Fruit fly (Drosophila melanogaster) whole organism, embryonic: ENCODE data around the gene CG5196.

Source experiments
- Antp ChIP-seq: fragments of 200-800 bp; sonication (Bioruptor generic); optimal IDR thresholded peaks from 3 replicates; lab custom pipeline; 2016; ENCODE audit warnings: missing biosample characterization, missing genetic modification characterization
- C15 ChIP-seq: fragments of 200-800 bp; sonication (Bioruptor generic); IDR thresholded peaks from 3 replicates; pipeline ENCODE4 v1.3.6; 2022; ENCODE audit warnings: missing biosample characterization, missing genetic modification characterization
- CG10209 ChIP-seq: fragments of 200-800 bp; sonication (Bioruptor generic); optimal IDR thresholded peaks from 3 replicates; lab custom pipeline; 2017; ENCODE audit warnings: missing biosample characterization, mild to moderate bottlenecking, missing genetic modification characterization, missing genetic modification reagents
- CG1024 ChIP-seq: fragments of 200-800 bp; sonication (Bioruptor generic); IDR thresholded peaks from 2 replicates; pipeline ENCODE4 v1.3.6; 2022; ENCODE audit warnings: missing biosample characterization, missing genetic modification characterization
- CG10462 ChIP-seq: fragments of 200-800 bp; sonication (Bioruptor generic); optimal IDR thresholded peaks from 2 replicates; lab custom pipeline; 2016; ENCODE audit warnings: missing biosample characterization, missing genetic modification characterization
- CG10565 ChIP-seq: fragments of 200-800 bp; sonication (Bioruptor generic); optimal IDR thresholded peaks from 3 replicates; lab custom pipeline; 2016; ENCODE audit warnings: missing biosample characterization, mild to moderate bottlenecking, missing genetic modification characterization
- CG11093 ChIP-seq: fragments of 200-800 bp; sonication (Bioruptor generic); IDR thresholded peaks from 3 replicates; pipeline ENCODE4 v1.3.6; 2022; ENCODE audit warnings: missing biosample characterization, missing genetic modification characterization
- CG12236 ChIP-seq: fragments of 200-800 bp; sonication (Bioruptor generic); optimal IDR thresholded peaks from 2 replicates; lab custom pipeline; 2016; ENCODE audit warnings: missing biosample characterization, missing genetic modification characterization
- CG15696 ChIP-seq: fragments of 200-800 bp; sonication (Bioruptor generic); optimal IDR thresholded peaks from 2 replicates; lab custom pipeline; 2019; ENCODE audit warnings: missing biosample characterization, mild to moderate bottlenecking, missing genetic modification characterization, moderate library complexity
- CG17385 ChIP-seq: fragments of 200-800 bp; sonication (Bioruptor generic); optimal IDR thresholded peaks from 3 replicates; lab custom pipeline; 2018; ENCODE audit warnings: missing biosample characterization, mild to moderate bottlenecking, missing genetic modification characterization
- CG1792 ChIP-seq: fragments of 200-800 bp; sonication (Bioruptor generic); optimal IDR thresholded peaks from 2 replicates; lab custom pipeline; 2016; ENCODE audit warnings: missing biosample characterization, missing genetic modification characterization
- CG1832 ChIP-seq: fragments of 200-800 bp; sonication (Bioruptor generic); optimal IDR thresholded peaks from 2 replicates; lab custom pipeline; 2017; ENCODE audit warnings: missing biosample characterization, mild to moderate bottlenecking, missing genetic modification characterization, inconsistent platforms
- CG18599 ChIP-seq: fragments of 200-800 bp; sonication (Bioruptor generic); optimal IDR thresholded peaks from 3 replicates; lab custom pipeline; 2017; ENCODE audit warnings: missing biosample characterization, missing genetic modification characterization, mild to moderate bottlenecking, moderate library complexity, missing genetic modification reagents
- CG2875 ChIP-seq: fragments of 200-800 bp; sonication (Bioruptor generic); optimal IDR thresholded peaks from 2 replicates; lab custom pipeline; 2017; ENCODE audit warnings: missing biosample characterization, mild to moderate bottlenecking, missing genetic modification characterization, missing genetic modification reagents
- CG30403 ChIP-seq: fragments of 200-800 bp; sonication (Bioruptor generic); optimal IDR thresholded peaks from 3 replicates; lab custom pipeline; 2016; ENCODE audit warnings: missing biosample characterization, missing genetic modification characterization
- CG32532 ChIP-seq: fragments of 200-800 bp; sonication (Bioruptor generic); IDR thresholded peaks from 2 replicates; pipeline ENCODE4 v1.3.6; 2022; ENCODE audit warnings: missing biosample characterization, missing genetic modification characterization
- CG4282 ChIP-seq: fragments of 200-800 bp; sonication (Bioruptor generic); optimal IDR thresholded peaks from 2 replicates; lab custom pipeline; 2016; ENCODE audit warnings: missing biosample characterization, missing genetic modification characterization
- CG4424 ChIP-seq: fragments of 200-800 bp; sonication (Bioruptor generic); optimal IDR thresholded peaks from 3 replicates; lab custom pipeline; 2016; ENCODE audit warnings: missing biosample characterization, missing genetic modification characterization
- CG4854 ChIP-seq: fragments of 200-800 bp; sonication (Bioruptor generic); optimal IDR thresholded peaks from 2 replicates; lab custom pipeline; 2016; ENCODE audit warnings: missing biosample characterization, missing genetic modification characterization, inconsistent platforms
- CG7271 ChIP-seq: fragments of 200-800 bp; sonication (Bioruptor generic); optimal IDR thresholded peaks from 2 replicates; lab custom pipeline; 2018; ENCODE audit warnings: missing biosample characterization, mild to moderate bottlenecking, missing genetic modification characterization, moderate library complexity
- CG7745 ChIP-seq: fragments of 200-800 bp; sonication (Bioruptor generic); optimal IDR thresholded peaks from 2 replicates; lab custom pipeline; 2018; ENCODE audit warnings: missing biosample characterization, mild to moderate bottlenecking, missing genetic modification characterization, moderate library complexity
- CG8089 ChIP-seq: fragments of 200-800 bp; sonication (Bioruptor generic); optimal IDR thresholded peaks from 3 replicates; lab custom pipeline; 2016; ENCODE audit warnings: missing biosample characterization, missing genetic modification characterization
- CG9797 ChIP-seq: fragments of 200-800 bp; sonication (Bioruptor generic); optimal IDR thresholded peaks from 3 replicates; lab custom pipeline; 2018; ENCODE audit warnings: missing biosample characterization, mild to moderate bottlenecking, missing genetic modification characterization
- CoRest ChIP-seq: fragments of 200-800 bp; sonication (Bioruptor generic); optimal IDR thresholded peaks from 3 replicates; lab custom pipeline; 2018; ENCODE audit warnings: missing biosample characterization, mild to moderate bottlenecking, missing genetic modification characterization, moderate library complexity
- Dip3 ChIP-seq: fragments of 200-800 bp; sonication (Bioruptor generic); optimal IDR thresholded peaks from 3 replicates; lab custom pipeline; 2016; ENCODE audit warnings: missing biosample characterization, missing genetic modification characterization
- Elba2 ChIP-seq: fragments of 200-800 bp; sonication (Bioruptor generic); optimal IDR thresholded peaks from 3 replicates; lab custom pipeline; 2016; ENCODE audit warnings: missing biosample characterization, missing genetic modification characterization
- Hr39 ChIP-seq: fragments of >200 bp; optimal IDR thresholded peaks from 2 replicates; lab custom pipeline; 2017
- Mrtf ChIP-seq: fragments of 200-800 bp; sonication (Bioruptor generic); IDR thresholded peaks from 3 replicates; pipeline ENCODE4 v1.3.6; 2022; ENCODE audit warnings: missing biosample characterization, missing genetic modification characterization
- Oli ChIP-seq: fragments of 200-800 bp; sonication (Bioruptor generic); optimal IDR thresholded peaks from 2 replicates; lab custom pipeline; 2018; ENCODE audit warnings: missing biosample characterization, mild to moderate bottlenecking, missing genetic modification characterization, moderate library complexity
- Side ChIP-seq: fragments of 200-800 bp; sonication (Bioruptor generic); optimal IDR thresholded peaks from 2 replicates; lab custom pipeline; 2016; ENCODE audit warnings: missing biosample characterization, missing genetic modification characterization
- ase ChIP-seq: fragments of 200-800 bp; sonication (Bioruptor generic); IDR thresholded peaks from 3 replicates; pipeline ENCODE4 v1.3.6; 2022; ENCODE audit warnings: missing biosample characterization, missing genetic modification characterization
- dmrt11E ChIP-seq: fragments of 200-800 bp; sonication (Bioruptor generic); optimal IDR thresholded peaks from 3 replicates; lab custom pipeline; 2018; ENCODE audit warnings: missing biosample characterization, mild to moderate bottlenecking, missing genetic modification characterization, moderate library complexity
- gem ChIP-seq: fragments of 200-800 bp; sonication (Bioruptor generic); optimal IDR thresholded peaks from 2 replicates; lab custom pipeline; 2019; ENCODE audit warnings: missing biosample characterization, mild to moderate bottlenecking, missing genetic modification characterization, moderate library complexity
- hb ChIP-seq: fragments of 200-800 bp; sonication (Bioruptor generic); IDR thresholded peaks from 3 replicates; pipeline ENCODE4 v1.3.6; 2022; ENCODE audit warnings: missing biosample characterization, missing genetic modification characterization; ENCODE audit not compliant: partially characterized antibody
- hbn ChIP-seq: fragments of 200-800 bp; sonication (Bioruptor generic); IDR thresholded peaks from 2 replicates; pipeline ENCODE4 v1.3.6; 2022; ENCODE audit warnings: missing biosample characterization, missing genetic modification characterization; ENCODE audit not compliant: partially characterized antibody
- hth ChIP-seq: fragments of >200 bp; optimal IDR thresholded peaks from 2 replicates; lab custom pipeline; 2017; ENCODE audit warnings: inconsistent platforms
- ind ChIP-seq: fragments of 200-800 bp; sonication (Bioruptor generic); optimal IDR thresholded peaks from 3 replicates; lab custom pipeline; 2016; ENCODE audit warnings: missing biosample characterization, missing genetic modification characterization
- insv ChIP-seq, 2 experiments: fragments of 200-800 bp; sonication (Bioruptor generic); optimal IDR thresholded peaks; 3 replicates each; lab custom pipeline; 2016 to 2018; ENCODE audit warnings: missing biosample characterization in 2 of 2, missing genetic modification characterization in 2 of 2
- ken ChIP-seq: fragments of 200-800 bp; sonication (Bioruptor generic); IDR thresholded peaks from 3 replicates; pipeline ENCODE4 v1.3.6; 2022; ENCODE audit warnings: missing biosample characterization, missing genetic modification characterization
- klu ChIP-seq: fragments of 200-800 bp; sonication (Bioruptor generic); IDR thresholded peaks from 2 replicates; pipeline ENCODE4 v1.3.6; 2022; ENCODE audit warnings: missing biosample characterization, missing genetic modification characterization
- nau ChIP-seq: fragments of 200-800 bp; sonication (Bioruptor generic); optimal IDR thresholded peaks from 3 replicates; lab custom pipeline; 2017; ENCODE audit warnings: missing biosample characterization, mild to moderate bottlenecking, missing genetic modification characterization, missing genetic modification reagents
- peb ChIP-seq: fragments of 200-800 bp; sonication (Bioruptor generic); IDR thresholded peaks from 2 replicates; pipeline ENCODE4 v1.3.6; 2022; ENCODE audit warnings: missing biosample characterization, missing genetic modification characterization
- prd ChIP-seq, 3 experiments: fragments of >200 bp in 2 of 3; fragments of 200-800 bp in 1 of 3; sonication (Bioruptor generic) in 1 of 3; optimal IDR thresholded peaks in 2 of 3; IDR thresholded peaks in 1 of 3; 2 replicates in 2 of 3; 3 replicates in 1 of 3; pipeline versions ENCODE4 v1.3.6 to Lab custom; 2017 to 2022; ENCODE audit warnings: missing biosample characterization in 1 of 3, missing genetic modification characterization in 1 of 3
- rib ChIP-seq: fragments of 200-800 bp; sonication (Bioruptor generic); IDR thresholded peaks from 2 replicates; pipeline ENCODE4 v1.3.6; 2022; ENCODE audit warnings: missing biosample characterization, missing genetic modification characterization
- sc ChIP-seq, 3 experiments: fragments of >200 bp in 2 of 3; fragments of 200-800 bp in 1 of 3; sonication (Bioruptor generic) in 1 of 3; optimal IDR thresholded peaks; 2 replicates in 2 of 3; 3 replicates in 1 of 3; lab custom pipeline; 2017; ENCODE audit warnings: mild to moderate bottlenecking in 1 of 3, missing biosample characterization in 1 of 3, missing genetic modification characterization in 1 of 3, missing genetic modification reagents in 1 of 3
- schlank ChIP-seq: fragments of 200-800 bp; sonication (Bioruptor generic); optimal IDR thresholded peaks from 2 replicates; lab custom pipeline; 2018; ENCODE audit warnings: missing biosample characterization, mild to moderate bottlenecking, missing genetic modification characterization
- seq ChIP-seq: fragments of 200-800 bp; sonication (Bioruptor generic); IDR thresholded peaks from 2 replicates; pipeline ENCODE4 v1.3.6; 2022; ENCODE audit warnings: missing biosample characterization, missing genetic modification characterization
- stwl ChIP-seq: fragments of 200-800 bp; sonication (Bioruptor generic); optimal IDR thresholded peaks from 3 replicates; lab custom pipeline; 2018; ENCODE audit warnings: missing biosample characterization, mild to moderate bottlenecking, missing genetic modification characterization, moderate library complexity
- toy ChIP-seq: fragments of 200-800 bp; sonication (Bioruptor generic); IDR thresholded peaks from 2 replicates; pipeline ENCODE4 v1.3.6; 2022; ENCODE audit warnings: missing biosample characterization, missing genetic modification characterization
- wek ChIP-seq: fragments of 200-800 bp; sonication (Bioruptor generic); optimal IDR thresholded peaks from 3 replicates; lab custom pipeline; 2018; ENCODE audit warnings: missing biosample characterization, mild to moderate bottlenecking, missing genetic modification characterization, moderate library complexity

The CG5196 gene

dm6 chr3R:12402935-12403334 is 5.2 kb upstream of the CG5196 start (continued):
- peak; percentile 36; the same call in 1 of the 2 replicates for TF ChIP-seq hbn
- peak; percentile 96 for TF ChIP-seq CG32532 (GFP tag; lab: Robert Waterston, UW)
- peak; percentile 92 for TF ChIP-seq CG7745 (tag; lab: Kevin White, UChicago)
- TF ChIP-seq toy (GFP tag; lab: Robert Waterston, UW) = peak; percentile 84
- peak; percentile 98 for TF ChIP-seq CG10565 (GFP tag; lab: Kevin White, UChicago)
- peak; percentile 97 for TF ChIP-seq CG1792 (GFP tag; lab: Kevin White, UChicago)
- no peak for TF ChIP-seq Hr39 (lab: Kevin White, UChicago)
- TF ChIP-seq rib (GFP tag; lab: Robert Waterston, UW) = peak; percentile 86
- TF ChIP-seq sc (optimal IDR thresholded peaks at IDR 0.05; lab: Kevin White, UChicago) = no peak
- peak; percentile 94 for TF ChIP-seq sc (GFP tag; optimal IDR thresholded peaks at IDR 0.05; lab: Kevin White, UChicago)
- peak; percentile 81 for TF ChIP-seq Elba2 (GFP tag; lab: Kevin White, UChicago)
- TF ChIP-seq C15 (GFP tag; lab: Robert Waterston, UW) = peak; percentile 87
- peak; percentile 99 for TF ChIP-seq dmrt11E (tag; lab: Kevin White, UChicago)
- peak; percentile 96 for TF ChIP-seq CG30403 (GFP tag; lab: Kevin White, UChicago)
- no peak for TF ChIP-seq prd (optimal IDR thresholded peaks at IDR 0.05; lab: Kevin White, UChicago)
- peak; percentile 97 for TF ChIP-seq prd (GFP tag; IDR thresholded peaks at IDR 0.05; lab: Robert Waterston, UW)
- TF ChIP-seq klu (GFP tag; lab: Robert Waterston, UW) = peak; percentile 86
- peak; percentile 98 for TF ChIP-seq ind
- peak; percentile 92 for TF ChIP-seq Side (GFP tag; lab: Kevin White, UChicago)
- peak; percentile 94 for TF ChIP-seq ase (GFP tag; lab: Robert Waterston, UW)
- TF ChIP-seq CG2875 (GFP tag; lab: Kevin White, UChicago) = peak; percentile 94
- peak; percentile 94 for TF ChIP-seq Mrtf (GFP tag; lab: Robert Waterston, UW)
- peak; percentile 76 for TF ChIP-seq CG4282 (GFP tag; lab: Kevin White, UChicago)
- TF ChIP-seq hth (lab: Kevin White, UChicago) = no peak
- peak; percentile 97 for TF ChIP-seq Oli (tag; lab: Kevin White, UChicago)
- peak; percentile 84 for TF ChIP-seq CG11093 (GFP tag; lab: Robert Waterston, UW)
- TF ChIP-seq CG9797 = peak; percentile 41
- TF ChIP-seq schlank (tag; lab: Kevin White, UChicago) = peak; percentile 94
- TF ChIP-seq CG15696 = peak; percentile 100
- peak; percentile 92 for TF ChIP-seq wek (GFP tag; lab: Kevin White, UChicago)
- TF ChIP-seq CG18599 (GFP tag; lab: Kevin White, UChicago) = peak; percentile 99
- TF ChIP-seq stwl = peak; percentile 99
- peak; percentile 96 for TF ChIP-seq CG17385 (GFP tag; lab: Kevin White, UChicago)
- TF ChIP-seq ken (GFP tag; lab: Robert Waterston, UW) = peak; percentile 96
- TF ChIP-seq CG7271 = peak; percentile 98
- peak; percentile 91 for TF ChIP-seq CG12236
- peak; percentile 91 for TF ChIP-seq Dip3
- TF ChIP-seq insv (GFP tag; optimal IDR thresholded peaks at IDR 0.05; lab: Kevin White, UChicago) = peak; percentile 22 to 79
- peak; percentile 92 for TF ChIP-seq peb
- peak; percentile 86 for TF ChIP-seq Antp (GFP tag; lab: Kevin White, UChicago)
- peak; percentile 99 for TF ChIP-seq CG4854
- peak; percentile 99 for TF ChIP-seq CoRest
- no peak for TF ChIP-seq CG1832 (GFP tag; lab: Kevin White, UChicago)
- peak; percentile 99 for TF ChIP-seq nau
- peak; percentile 97 for TF ChIP-seq CG1024 (GFP tag; lab: Robert Waterston, UW)
- peak; percentile 88 for TF ChIP-seq CG8089 (GFP tag; lab: Kevin White, UChicago)
- TF ChIP-seq seq = peak; percentile 97
- TF ChIP-seq hb = no peak
- TF ChIP-seq CG10462 = peak; percentile 93
- peak; percentile 97 for TF ChIP-seq CG10209
- TF ChIP-seq gem (tag; lab: Kevin White, UChicago) = peak; percentile 99
- peak; percentile 99 for TF ChIP-seq CG4424 (GFP tag; lab: Kevin White, UChicago)
